Fruit fly (Drosophila melanogaster): ENCODE measurements around the gene RhoGAP18B.

Gene RhoGAP18B

DNA sequence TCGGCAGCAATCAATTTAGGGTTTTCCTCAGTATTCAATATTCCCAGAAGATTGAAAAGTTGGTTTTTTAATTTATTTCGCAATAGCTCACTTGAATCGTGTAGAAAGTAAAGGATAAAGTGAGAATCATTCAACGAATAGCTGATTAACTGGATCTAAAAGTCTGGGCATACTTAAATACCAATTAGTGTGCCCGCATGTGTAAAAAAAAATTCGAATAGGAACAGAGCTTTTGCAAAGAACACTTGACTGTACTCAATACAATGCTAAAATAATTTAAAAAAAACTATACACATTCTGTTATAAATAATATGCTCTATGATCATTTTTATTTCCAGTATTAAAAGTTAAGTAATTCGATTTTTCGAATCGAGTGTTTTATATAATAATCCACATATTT lies 42.6 kb downstream of the RhoGAP18B start, which contains the start of gene CG15882:
TSS of gene CG15882 (minus strand) at position 101 of the 400 bp plus-strand sequence.
- TF ChIP-seq CG12768 (GFP tag; optimal IDR thresholded peaks at IDR 0.05) (no peak), CG1620 (GFP tag; optimal IDR thresholded peaks at IDR 0.05) (no peak), Clk (GFP tag; optimal IDR thresholded peaks at IDR 0.05) (no peak), Mnt (GFP tag; optimal IDR thresholded peaks at IDR 0.05) (no peak), cnc (optimal IDR thresholded peaks at IDR 0.05) (no peak), Hr96 (GFP tag; optimal IDR thresholded peaks at IDR 0.05) (no peak), CG7101 (tag; optimal IDR thresholded peaks at IDR 0.05) (no peak), tj (GFP tag; optimal IDR thresholded peaks at IDR 0.05) (no peak), CG11617 (GFP tag; optimal IDR thresholded peaks at IDR 0.05) (no peak), pad (GFP tag; optimal IDR thresholded peaks at IDR 0.05) (no peak)

DNA sequence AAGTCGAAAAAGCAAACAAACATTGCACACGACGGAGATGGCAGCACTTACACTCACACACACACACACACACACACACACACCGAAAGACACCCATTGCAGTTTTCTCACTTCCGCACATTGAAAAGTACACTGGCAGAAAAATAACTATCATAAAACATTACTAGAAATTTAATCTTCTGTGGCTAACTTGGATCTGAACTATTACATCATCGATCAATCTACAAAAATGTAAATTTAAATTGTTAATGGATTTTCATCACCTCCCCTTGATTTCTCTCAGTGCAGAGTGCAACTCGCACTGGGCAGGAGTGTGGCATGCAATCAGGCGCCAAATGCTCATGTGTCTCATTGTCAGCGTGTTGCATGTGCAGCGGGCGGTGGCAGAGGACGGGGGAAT lies 46.5 kb downstream of the RhoGAP18B start:
- no peak for TF ChIP-seq ovo (GFP tag; optimal IDR thresholded peaks at IDR 0.05)
- TF ChIP-seq cnc (optimal IDR thresholded peaks at IDR 0.05), result no peak
- TF ChIP-seq bab1 (GFP tag; optimal IDR thresholded peaks at IDR 0.05), result no peak
- TF ChIP-seq CG7045 (GFP tag; optimal IDR thresholded peaks at IDR 0.05), result no peak
- no peak for TF ChIP-seq Mnt (GFP tag; optimal IDR thresholded peaks at IDR 0.05)
- no peak for TF ChIP-seq CG14711 (tag; optimal IDR thresholded peaks at IDR 0.05)
- TF ChIP-seq pad (GFP tag; optimal IDR thresholded peaks at IDR 0.05), result no peak
- no peak for TF ChIP-seq CG33017 (tag; optimal IDR thresholded peaks at IDR 0.05)
- no peak for TF ChIP-seq cic (GFP tag; optimal IDR thresholded peaks at IDR 0.05)
- TF ChIP-seq CG7101 (tag; optimal IDR thresholded peaks at IDR 0.05), result no peak
- no peak for TF ChIP-seq toe (GFP tag; optimal IDR thresholded peaks at IDR 0.05)

DNA sequence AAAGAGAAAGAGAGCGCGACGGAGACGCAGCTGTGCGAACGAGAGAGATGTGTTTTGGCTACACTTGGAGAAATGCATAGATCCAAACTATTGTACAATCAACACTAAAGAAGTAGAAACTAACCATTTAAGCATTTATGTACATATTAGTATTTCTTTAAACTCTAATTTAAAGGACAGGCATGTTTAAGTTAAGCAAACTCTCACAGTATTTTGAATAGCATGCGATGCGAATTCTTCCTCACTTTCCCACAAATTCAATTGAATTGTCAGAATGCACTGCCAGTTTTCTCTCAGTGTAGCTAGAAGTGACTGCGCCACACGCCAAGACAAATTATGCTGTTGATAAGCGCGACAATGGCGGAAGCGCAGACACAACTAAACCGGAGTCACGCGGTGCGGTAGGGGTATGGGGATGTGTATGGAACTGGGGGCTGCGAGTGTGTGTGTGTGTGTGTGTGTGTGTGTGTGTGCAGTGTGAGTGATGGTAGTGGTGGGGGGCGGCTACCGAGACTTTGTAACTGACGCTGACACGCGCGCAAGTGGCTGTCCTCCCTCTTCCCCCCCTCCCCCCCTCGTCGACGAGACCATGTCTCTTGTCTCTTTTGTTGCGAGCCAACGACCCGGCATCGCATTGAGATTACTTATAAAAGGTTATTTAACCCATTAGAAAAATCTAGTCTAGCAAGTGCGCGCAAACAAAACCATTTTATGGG lies 59.9 kb downstream of the RhoGAP18B start:
- TF ChIP-seq Mnt (GFP tag; optimal IDR thresholded peaks at IDR 0.05), result no peak
- no peak for TF ChIP-seq toe (GFP tag; optimal IDR thresholded peaks at IDR 0.05)
- TF ChIP-seq CG14711 (tag; optimal IDR thresholded peaks at IDR 0.05), result no peak
- TF ChIP-seq CG11617 (GFP tag; optimal IDR thresholded peaks at IDR 0.05), result no peak
- TF ChIP-seq pad (GFP tag; optimal IDR thresholded peaks at IDR 0.05), result no peak

DNA sequence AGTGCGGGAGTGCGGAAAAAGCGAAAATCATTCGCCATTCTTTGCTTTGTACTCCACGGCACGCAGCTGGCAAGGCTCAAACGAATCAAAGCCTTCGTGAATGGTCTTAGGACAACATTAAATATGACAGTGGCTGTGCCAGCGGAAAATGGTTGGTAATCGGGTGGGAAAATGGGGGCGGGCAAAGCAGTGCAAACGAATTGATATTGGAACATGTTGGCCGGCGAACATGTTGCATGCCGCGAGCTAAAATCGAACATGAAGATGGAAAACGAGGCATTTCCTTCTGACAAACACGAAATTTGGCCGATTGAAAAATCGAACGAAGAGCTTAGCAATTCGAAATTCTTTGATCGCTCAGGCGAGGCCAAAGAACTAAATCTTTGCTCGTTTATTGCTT lies 70.7 kb downstream of the RhoGAP18B start:
- TF ChIP-seq ovo (GFP tag; optimal IDR thresholded peaks at IDR 0.05), result no peak
- TF ChIP-seq Clk (GFP tag; optimal IDR thresholded peaks at IDR 0.05), result no peak
